Worm (Caenorhabditis elegans) whole organism, L4/young adult: ENCODE data around the gene T10B5.7.

Experiments
- W03F9.2 ChIP-seq: fragments of 150-350 bp; optimal IDR thresholded peaks from 2 replicates; lab custom pipeline; 2014; ENCODE audit warnings: missing biosample characterization, missing genetic modification characterization
- dao-5 ChIP-seq: sonication (generic microtip); optimal IDR thresholded peaks from 2 replicates; lab custom pipeline; 2016; ENCODE audit warnings: missing genotype, missing genetic modification characterization, moderate library complexity, missing compliant biosample characterization
- him-1 ChIP-seq: sonication (generic microtip); optimal IDR thresholded peaks from 2 replicates; lab custom pipeline; 2016; ENCODE audit warnings: missing genotype, missing genetic modification reagents, missing genetic modification characterization, missing compliant biosample characterization

Gene T10B5.7

DNA sequence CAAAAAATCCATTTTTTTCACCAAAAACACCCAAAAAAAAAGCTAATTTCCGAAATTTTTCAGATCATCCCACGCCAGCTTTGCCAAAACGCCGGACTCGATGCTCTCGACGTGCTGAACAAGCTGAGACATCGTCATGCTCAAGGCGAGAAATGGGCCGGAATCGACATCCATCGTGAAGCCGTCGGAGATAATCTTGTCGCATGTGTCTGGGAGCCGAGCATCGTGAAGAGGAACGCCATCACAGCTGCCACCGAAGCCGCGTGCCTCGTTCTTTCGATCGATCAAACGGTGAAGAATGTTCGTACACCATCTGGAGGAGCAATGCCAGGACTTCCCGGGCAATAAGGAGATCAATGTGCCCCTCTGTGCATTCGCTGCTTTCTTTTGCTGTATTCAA lies 28.8 kb downstream of the T10B5.7 start:
- TF ChIP-seq dao-5, result no peak
- no peak for TF ChIP-seq him-1 (tag; lab: Kevin White, UChicago)
- TF ChIP-seq W03F9.2 (tag; lab: Kevin White, UChicago), result no peak

DNA sequence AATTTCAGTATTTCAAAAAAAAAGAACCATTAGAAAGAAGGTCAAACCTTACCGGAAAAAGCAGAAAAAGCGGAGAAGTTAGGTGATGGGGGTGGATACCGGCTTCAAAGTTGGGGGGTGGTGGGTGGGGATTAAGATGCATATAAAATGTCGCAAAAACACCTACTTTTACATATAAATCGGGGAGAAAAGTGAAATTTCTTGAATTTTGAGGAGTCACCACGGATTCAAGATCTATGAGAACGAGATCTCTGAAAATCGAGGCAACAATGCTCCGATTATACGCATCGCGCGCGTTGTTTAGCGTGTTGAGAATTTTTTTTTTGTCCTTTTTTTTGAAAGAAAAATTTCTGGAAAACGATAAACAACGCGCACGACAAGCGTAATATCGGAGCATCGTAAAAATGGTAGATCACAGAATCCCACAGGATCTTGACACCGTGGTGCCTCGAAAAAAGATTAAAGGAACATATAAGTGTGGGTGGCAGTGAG lies 29.5 kb downstream of the T10B5.7 start:
- no peak for TF ChIP-seq W03F9.2 (tag; lab: Kevin White, UChicago)
- no peak for TF ChIP-seq him-1 (tag; lab: Kevin White, UChicago)
- TF ChIP-seq dao-5, result no peak

ce11 chrV:1878030-1878429 lies 32.0 kb downstream of the T10B5.7 start:
- no peak for TF ChIP-seq him-1 (tag; lab: Kevin White, UChicago)
- no peak for TF ChIP-seq dao-5
- no peak for TF ChIP-seq W03F9.2 (tag; lab: Kevin White, UChicago)

ce11 chrV:1883131-1883530 lies 37.1 kb downstream of the T10B5.7 start:
- TF ChIP-seq W03F9.2 (tag; lab: Kevin White, UChicago), result no peak
- no peak for TF ChIP-seq dao-5
- no peak for TF ChIP-seq him-1 (tag; lab: Kevin White, UChicago)

DNA sequence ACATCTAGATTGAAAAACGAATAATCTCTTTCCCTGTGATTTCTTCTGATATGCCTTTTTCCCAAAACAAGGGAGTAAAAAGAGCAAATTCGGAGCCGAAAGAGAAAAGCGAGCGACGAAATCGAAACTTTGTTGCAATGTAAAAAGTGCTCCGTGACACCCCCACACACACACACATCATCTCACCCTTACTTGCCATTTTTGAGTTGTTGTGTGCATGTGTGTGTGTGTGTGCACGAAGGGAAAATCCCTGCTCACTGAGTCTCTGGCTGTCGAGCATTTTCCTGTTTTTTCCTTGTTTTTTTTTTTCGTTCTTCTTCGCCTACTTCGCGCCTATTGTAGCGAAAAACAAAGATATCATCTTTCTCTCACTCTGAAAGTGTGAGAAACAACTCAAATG lies 41.0 kb downstream of the T10B5.7 start:
- TF ChIP-seq W03F9.2 (tag; lab: Kevin White, UChicago), result no peak
- TF ChIP-seq dao-5, result no peak
- no peak for TF ChIP-seq him-1 (tag; lab: Kevin White, UChicago)

- TF ChIP-seq W03F9.2 (tag; lab: Kevin White, UChicago), result no peak
- TF ChIP-seq him-1 (tag; lab: Kevin White, UChicago), result no peak
- TF ChIP-seq dao-5, result no peak
These were observed 42.3 kb downstream of the T10B5.7 start for ce11 chrV:1888299-1888698.

DNA sequence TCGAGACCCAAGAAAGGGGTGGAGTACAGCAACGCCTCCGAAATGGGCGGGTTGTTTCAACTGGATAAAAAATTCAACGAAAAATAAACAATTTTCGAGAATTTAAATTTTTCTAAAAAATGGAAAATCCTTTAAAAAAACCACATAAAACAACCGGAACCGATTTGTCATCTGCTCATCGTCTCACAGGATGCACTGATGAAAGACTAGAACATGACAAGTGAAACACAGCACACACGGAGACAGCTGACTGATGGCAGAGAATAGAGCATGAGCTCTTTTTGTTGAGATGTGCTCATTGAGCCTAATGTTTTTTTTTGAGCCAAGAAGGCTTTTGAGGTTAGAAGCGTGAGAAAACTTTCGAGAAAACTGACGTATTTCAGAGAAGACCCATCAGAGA lies 44.0 kb downstream of the T10B5.7 start:
- no peak for TF ChIP-seq dao-5
- TF ChIP-seq W03F9.2 (tag; lab: Kevin White, UChicago), result no peak
- no peak for TF ChIP-seq him-1 (tag; lab: Kevin White, UChicago)

ce11 chrV:1892567-1893277 lies 46.7 kb downstream of the T10B5.7 start, which contains the start of gene zig-11:
Gene zig-11, minus strand, starts transcription at chrV:1892939.
- TF ChIP-seq W03F9.2 (tag; lab: Kevin White, UChicago) (no peak), him-1 (tag; lab: Kevin White, UChicago) (no peak), dao-5 (no peak)

DNA sequence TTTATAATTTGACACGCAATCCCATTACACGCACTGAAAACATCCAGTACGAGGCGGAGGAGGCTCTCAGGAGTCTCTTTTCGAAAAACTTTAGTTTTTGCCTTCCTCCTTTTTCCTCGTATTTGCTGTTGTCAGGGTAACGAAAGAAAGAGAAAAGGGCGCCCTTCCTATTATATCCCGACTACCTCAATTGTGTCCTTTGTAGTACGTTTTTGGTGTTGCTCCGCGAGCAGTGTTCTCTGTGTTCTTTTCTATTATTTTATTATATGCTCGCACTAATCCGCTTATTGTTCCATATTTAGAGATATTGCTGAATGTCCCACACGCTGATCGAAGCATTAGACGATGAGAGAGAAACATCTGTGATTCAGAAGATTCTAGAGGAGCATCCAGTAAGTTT lies 49.5 kb downstream of the T10B5.7 start, which contains the start of gene nphp-2:
TSS of gene nphp-2 (plus strand) at position 301 of the 400 bp plus-strand sequence.
- no peak for TF ChIP-seq dao-5
- TF ChIP-seq W03F9.2 (tag; lab: Kevin White, UChicago), result no peak
- TF ChIP-seq him-1 (tag; lab: Kevin White, UChicago), result no peak
